Fruit fly (Drosophila melanogaster) whole organism, embryonic: Measurements from ENCODE around the gene trio.

Experiments
- BEAF-32 ChIP-seq: fragments of 200-800 bp; sonication (Bioruptor generic); optimal IDR thresholded peaks from 3 replicates; lab custom pipeline; 2017; ENCODE audit warnings: missing biosample characterization, missing genetic modification characterization, mild to moderate bottlenecking, moderate library complexity, missing genetic modification reagents
- Bgb ChIP-seq: fragments of 200-800 bp; sonication (Bioruptor generic); IDR thresholded peaks from 2 replicates; pipeline ENCODE4 v1.3.6; 2022; ENCODE audit warnings: missing biosample characterization, missing genetic modification characterization; ENCODE audit not compliant: partially characterized antibody
- CG10431 ChIP-seq: fragments of 200-800 bp; sonication (Bioruptor generic); optimal IDR thresholded peaks from 3 replicates; lab custom pipeline; 2018; ENCODE audit warnings: missing biosample characterization, mild to moderate bottlenecking, missing genetic modification characterization
- CG12769 ChIP-seq: fragments of 200-800 bp; sonication (Bioruptor generic); optimal IDR thresholded peaks from 2 replicates; lab custom pipeline; 2019; ENCODE audit warnings: missing biosample characterization, mild to moderate bottlenecking, missing genetic modification characterization, moderate library complexity
- CG13287 ChIP-seq: fragments of 200-800 bp; sonication (Bioruptor generic); IDR thresholded peaks from 2 replicates; pipeline ENCODE4 v1.3.6; 2022; ENCODE audit warnings: missing biosample characterization, missing genetic modification characterization; ENCODE audit not compliant: partially characterized antibody
- CG15514 ChIP-seq: fragments of 200-800 bp; sonication (Bioruptor generic); optimal IDR thresholded peaks from 3 replicates; lab custom pipeline; 2017; ENCODE audit warnings: missing biosample characterization, missing genetic modification characterization, mild to moderate bottlenecking, moderate library complexity, missing genetic modification reagents
- CG1832 ChIP-seq: fragments of 200-800 bp; sonication (Bioruptor generic); optimal IDR thresholded peaks from 2 replicates; lab custom pipeline; 2017; ENCODE audit warnings: missing biosample characterization, mild to moderate bottlenecking, missing genetic modification characterization, inconsistent platforms
- CG18599 ChIP-seq: fragments of 200-800 bp; sonication (Bioruptor generic); optimal IDR thresholded peaks from 3 replicates; lab custom pipeline; 2017; ENCODE audit warnings: missing biosample characterization, missing genetic modification characterization, mild to moderate bottlenecking, moderate library complexity, missing genetic modification reagents
- CG2120 ChIP-seq: fragments of 200-800 bp; sonication (Bioruptor generic); optimal IDR thresholded peaks from 3 replicates; lab custom pipeline; 2016; ENCODE audit warnings: missing biosample characterization, missing genetic modification characterization
- CG32772 ChIP-seq: fragments of 200-800 bp; sonication (Bioruptor generic); IDR thresholded peaks from 2 replicates; pipeline ENCODE4 v1.3.6; 2022; ENCODE audit warnings: missing biosample characterization, missing genetic modification characterization
- CG42726 ChIP-seq: fragments of 200-800 bp; sonication (Bioruptor generic); IDR thresholded peaks from 2 replicates; pipeline ENCODE4 v1.3.6; 2022; ENCODE audit warnings: missing biosample characterization, missing genetic modification characterization; ENCODE audit not compliant: partially characterized antibody
- CG4617 ChIP-seq: fragments of 200-800 bp; sonication (Bioruptor generic); optimal IDR thresholded peaks from 3 replicates; lab custom pipeline; 2016; ENCODE audit warnings: missing biosample characterization, missing genetic modification characterization, borderline replicate concordance
- CG4707 ChIP-seq: fragments of 200-800 bp; sonication (Bioruptor generic); optimal IDR thresholded peaks from 2 replicates; lab custom pipeline; 2018; ENCODE audit warnings: missing biosample characterization, mild to moderate bottlenecking, missing genetic modification characterization, moderate library complexity
- CG7372 ChIP-seq: fragments of 200-800 bp; sonication (Bioruptor generic); IDR thresholded peaks from 2 replicates; pipeline ENCODE4 v1.3.6; 2022; ENCODE audit warnings: missing biosample characterization, missing genetic modification characterization
- CG7987 ChIP-seq: fragments of 200-800 bp; sonication (Bioruptor generic); optimal IDR thresholded peaks from 2 replicates; lab custom pipeline; 2018; ENCODE audit warnings: missing biosample characterization, mild to moderate bottlenecking, missing genetic modification characterization, moderate library complexity
- CG9932 ChIP-seq: fragments of 200-800 bp; sonication (Bioruptor generic); IDR thresholded peaks from 2 replicates; pipeline ENCODE4 v1.3.6; 2022; ENCODE audit warnings: missing biosample characterization, missing genetic modification characterization
- CkIIα-i1 ChIP-seq: fragments of 200-800 bp; sonication (Bioruptor generic); IDR thresholded peaks from 2 replicates; pipeline ENCODE4 v1.3.6; 2022; ENCODE audit warnings: missing biosample characterization, missing genetic modification characterization
- Dbx ChIP-seq: fragments of 200-800 bp; sonication (Bioruptor generic); IDR thresholded peaks from 3 replicates; pipeline ENCODE4 v1.3.6; 2022; ENCODE audit warnings: missing biosample characterization, missing genetic modification characterization
- Dref ChIP-seq: fragments of 200-800 bp; sonication (Bioruptor generic); IDR thresholded peaks from 2 replicates; pipeline ENCODE4 v1.3.6; 2022; ENCODE audit warnings: missing biosample characterization, missing genetic modification characterization
- E2f2 ChIP-seq: fragments of 200-800 bp; sonication (Bioruptor generic); IDR thresholded peaks from 2 replicates; pipeline ENCODE4 v1.3.6; 2022; ENCODE audit warnings: missing biosample characterization, missing genetic modification characterization
- Eip74EF ChIP-seq, 2 experiments: fragments of 200-800 bp in 1 of 2; fragments of >200 bp in 1 of 2; sonication (Bioruptor generic) in 1 of 2; optimal IDR thresholded peaks; 2 replicates each; lab custom pipeline; 2017 to 2019; ENCODE audit warnings: missing biosample characterization in 2 of 2, missing genetic modification characterization in 2 of 2, mild to moderate bottlenecking in 1 of 2, moderate library complexity in 1 of 2
- Hr51 ChIP-seq, 2 experiments: fragments of 200-800 bp; sonication (Bioruptor generic); optimal IDR thresholded peaks; 2 replicates in 1 of 2; 3 replicates in 1 of 2; lab custom pipeline; 2016 to 2018; ENCODE audit warnings: missing biosample characterization in 2 of 2, missing genetic modification characterization in 2 of 2, mild to moderate bottlenecking in 1 of 2, moderate library complexity in 1 of 2
- Lim3 ChIP-seq: fragments of 200-800 bp; sonication (Bioruptor generic); IDR thresholded peaks from 2 replicates; pipeline ENCODE4 v1.3.6; 2022; ENCODE audit warnings: missing biosample characterization, missing genetic modification characterization
- Lpt ChIP-seq: fragments of >200 bp; optimal IDR thresholded peaks from 2 replicates; lab custom pipeline; 2018; ENCODE audit warnings: missing biosample characterization, missing genetic modification characterization
- Neu2 ChIP-seq: fragments of 200-800 bp; sonication (Bioruptor generic); optimal IDR thresholded peaks from 3 replicates; lab custom pipeline; 2016; ENCODE audit warnings: missing biosample characterization, missing genetic modification characterization, borderline replicate concordance
- Pdp1 ChIP-seq, 2 experiments: fragments of 200-800 bp; sonication (Bioruptor generic); optimal IDR thresholded peaks; 3 replicates each; lab custom pipeline; 2016; ENCODE audit warnings: missing biosample characterization in 2 of 2, missing genetic modification characterization in 2 of 2, mild to moderate bottlenecking in 1 of 2, moderate library complexity in 1 of 2
- Scr ChIP-seq: fragments of 200-800 bp; sonication (Bioruptor generic); IDR thresholded peaks from 2 replicates; pipeline ENCODE4 v1.3.6; 2022; ENCODE audit warnings: missing biosample characterization, missing genetic modification characterization; ENCODE audit not compliant: partially characterized antibody
- Six4 ChIP-seq: fragments of 200-800 bp; sonication (Bioruptor generic); optimal IDR thresholded peaks from 2 replicates; lab custom pipeline; 2016; ENCODE audit warnings: missing biosample characterization, missing genetic modification characterization
- Tbp ChIP-seq: fragments of >200 bp; optimal IDR thresholded peaks from 2 replicates; lab custom pipeline; 2018; ENCODE audit warnings: missing biosample characterization, missing genetic modification characterization
- abd-A ChIP-seq: fragments of 200-800 bp; sonication (Bioruptor generic); optimal IDR thresholded peaks from 3 replicates; lab custom pipeline; 2019; ENCODE audit warnings: missing biosample characterization, mild to moderate bottlenecking, missing genetic modification characterization, moderate library complexity
- amos ChIP-seq: fragments of 200-800 bp; sonication (Bioruptor generic); IDR thresholded peaks from 2 replicates; pipeline ENCODE4 v1.3.6; 2022; ENCODE audit warnings: missing biosample characterization, missing genetic modification characterization; ENCODE audit not compliant: partially characterized antibody
- bsh ChIP-seq, 2 experiments: fragments of 200-800 bp; sonication (Bioruptor generic); optimal IDR thresholded peaks; 2 replicates each; lab custom pipeline; 2017 to 2018; ENCODE audit warnings: mild to moderate bottlenecking in 2 of 2, missing biosample characterization in 2 of 2, missing genetic modification characterization in 2 of 2, moderate library complexity in 1 of 2
- crol ChIP-seq: fragments of 200-800 bp; sonication (Bioruptor generic); IDR thresholded peaks from 2 replicates; pipeline ENCODE4 v1.3.6; 2022; ENCODE audit warnings: missing biosample characterization, missing genetic modification characterization
- da ChIP-seq: fragments of 200-800 bp; sonication (Bioruptor generic); optimal IDR thresholded peaks from 2 replicates; lab custom pipeline; 2016; ENCODE audit warnings: missing biosample characterization, missing genetic modification characterization
- ewg ChIP-seq: fragments of 200-800 bp; sonication (Bioruptor generic); optimal IDR thresholded peaks from 3 replicates; lab custom pipeline; 2017; ENCODE audit warnings: mild to moderate bottlenecking, missing biosample characterization, missing genetic modification reagents, missing genetic modification characterization
- hb ChIP-seq: fragments of 200-800 bp; sonication (Bioruptor generic); IDR thresholded peaks from 3 replicates; pipeline ENCODE4 v1.3.6; 2022; ENCODE audit warnings: missing biosample characterization, missing genetic modification characterization; ENCODE audit not compliant: partially characterized antibody
- pzg ChIP-seq: fragments of 200-800 bp; sonication (Bioruptor generic); optimal IDR thresholded peaks from 3 replicates; lab custom pipeline; 2018; ENCODE audit warnings: missing biosample characterization, mild to moderate bottlenecking, missing genetic modification characterization, moderate library complexity
- row ChIP-seq: fragments of 200-800 bp; sonication (Bioruptor generic); IDR thresholded peaks from 3 replicates; pipeline ENCODE4 v1.3.6; 2022; ENCODE audit warnings: missing biosample characterization, missing genetic modification characterization
- slbo ChIP-seq: fragments of 200-800 bp; sonication (Bioruptor generic); IDR thresholded peaks from 2 replicates; pipeline ENCODE4 v1.3.6; 2022; ENCODE audit warnings: missing biosample characterization, missing genetic modification characterization
- stc ChIP-seq: fragments of 200-800 bp; sonication (Bioruptor generic); IDR thresholded peaks from 2 replicates; pipeline ENCODE4 v1.3.6; 2022; ENCODE audit warnings: missing biosample characterization, missing genetic modification characterization
- stwl ChIP-seq: fragments of 200-800 bp; sonication (Bioruptor generic); optimal IDR thresholded peaks from 3 replicates; lab custom pipeline; 2018; ENCODE audit warnings: missing biosample characterization, mild to moderate bottlenecking, missing genetic modification characterization, moderate library complexity
- ttk ChIP-seq: fragments of 200-800 bp; sonication (Bioruptor generic); IDR thresholded peaks from 2 replicates; pipeline ENCODE4 v2.1.2; 2022; ENCODE audit warnings: missing biosample characterization, missing genetic modification characterization
- unc-4 ChIP-seq: fragments of 200-800 bp; sonication (Bioruptor generic); IDR thresholded peaks from 2 replicates; pipeline ENCODE4 v1.3.6; 2022; ENCODE audit warnings: missing biosample characterization, missing genetic modification characterization; ENCODE audit not compliant: partially characterized antibody
- yki ChIP-seq: fragments of >200 bp; optimal IDR thresholded peaks from 3 replicates; lab custom pipeline; 2018
- zfh2 ChIP-seq: fragments of 200-800 bp; sonication (Bioruptor generic); optimal IDR thresholded peaks from 2 replicates; lab custom pipeline; 2016; ENCODE audit warnings: missing biosample characterization, missing genetic modification characterization

The trio gene

dm6 chr3L:993709-994108 lies 41.0 kb downstream of the trio start, which contains the start of gene aln:
TSS of gene aln (plus strand) at chr3L:993983.
- TF ChIP-seq BEAF-32 (peak; percentile 42), CG13287 (peak; percentile 37; the same call in 1 of the 2 replicates), Pdp1 (GFP tag; optimal IDR thresholded peaks at IDR 0.05; lab: Kevin White, UChicago) (no peak), CG10431 (no peak), Scr (GFP tag; lab: Robert Waterston, UW) (0 out of 2 replicates have a peak, but pooled peaks have one; percentile 23), CkIIα-i1 (GFP tag; lab: Robert Waterston, UW) (no peak), Dbx (GFP tag; lab: Robert Waterston, UW) (0 out of 3 replicates have a peak, but pooled peaks have one; percentile 32), ewg (GFP tag; lab: Kevin White, UChicago) (peak; percentile 99), Eip74EF (GFP tag; optimal IDR thresholded peaks at IDR 0.05; lab: Kevin White, UChicago) (no peak), slbo (peak; percentile 32; the same call in 1 of the 2 replicates), CG9932 (0 out of 2 replicates have a peak, but pooled peaks have one; percentile 35), E2f2 (GFP tag; lab: Robert Waterston, UW) (no peak), CG42726 (GFP tag; lab: Robert Waterston, UW) (0 out of 2 replicates have a peak, but pooled peaks have one; percentile 8), CG15514 (GFP tag; lab: Kevin White, UChicago) (peak; percentile 12), Bgb (GFP tag; lab: Robert Waterston, UW) (peak; percentile 35; the same call in 1 of the 2 replicates), amos (GFP tag; lab: Robert Waterston, UW) (peak; percentile 60; the same call in 1 of the 2 replicates), row (GFP tag; lab: Robert Waterston, UW) (0 out of 3 replicates have a peak, but pooled peaks have one; percentile 47), ttk (GFP tag; lab: Robert Waterston, UW) (no peak), pzg (GFP tag; lab: Kevin White, UChicago) (peak; percentile 37), unc-4 (GFP tag; lab: Robert Waterston, UW) (peak; percentile 53; the same call in 1 of the 2 replicates), Lpt (GFP tag; lab: Kevin White, UChicago) (no peak), yki (lab: Kevin White, UChicago) (no peak), Dref (GFP tag; lab: Robert Waterston, UW) (peak; percentile 48), CG32772 (no peak), Tbp (no peak)
- TF ChIP-seq, all 482 proteins: peak for 15

- TF ChIP-seq CG4707 (GFP tag; lab: Kevin White, UChicago) (peak; percentile 18), CG7372 (GFP tag; lab: Robert Waterston, UW) (peak; percentile 39; the same call in 1 of the 2 replicates), hb (GFP tag; lab: Robert Waterston, UW) (no peak), crol (GFP tag; lab: Robert Waterston, UW) (peak; percentile 7)
Observed at dm6 chr3L:967822-968576, 66.7 kb downstream of the trio start.

- TF ChIP-seq CG7987 (GFP tag; lab: Kevin White, UChicago) (no peak), CG18599 (GFP tag; lab: Kevin White, UChicago) (peak; percentile 58), Six4 (GFP tag; lab: Kevin White, UChicago) (no peak), da (GFP tag; lab: Kevin White, UChicago) (no peak), CG4617 (GFP tag; lab: Kevin White, UChicago) (no peak), CG12769 (no peak), stwl (tag; lab: Kevin White, UChicago) (no peak), Neu2 (GFP tag; lab: Kevin White, UChicago) (no peak), bsh (GFP tag; optimal IDR thresholded peaks at IDR 0.05; lab: Kevin White, UChicago) (no peak), Hr51 (GFP tag; optimal IDR thresholded peaks at IDR 0.05; lab: Kevin White, UChicago) (no peak), CG1832 (GFP tag; lab: Kevin White, UChicago) (no peak), stc (GFP tag; lab: Robert Waterston, UW) (no peak), abd-A (tag; lab: Kevin White, UChicago) (no peak), zfh2 (GFP tag; lab: Kevin White, UChicago) (no peak), row (GFP tag; lab: Robert Waterston, UW) (peak; percentile 31; the same call in 1 of the 3 replicates), CG2120 (peak; percentile 23), Pdp1 (GFP tag; optimal IDR thresholded peaks at IDR 0.05; lab: Kevin White, UChicago) (no peak), Lim3 (no peak)
Observed at dm6 chr3L:964022-964421, 70.7 kb downstream of the trio start.
